Worm (Caenorhabditis elegans): Measurements from ENCODE around the gene B0001.4.
"Not testable (repeated sequence)": the region's sequence is repeated elsewhere in the genome, so short reads cannot be mapped to it uniquely, and the experiment has no call there.

Gene B0001.4

DNA sequence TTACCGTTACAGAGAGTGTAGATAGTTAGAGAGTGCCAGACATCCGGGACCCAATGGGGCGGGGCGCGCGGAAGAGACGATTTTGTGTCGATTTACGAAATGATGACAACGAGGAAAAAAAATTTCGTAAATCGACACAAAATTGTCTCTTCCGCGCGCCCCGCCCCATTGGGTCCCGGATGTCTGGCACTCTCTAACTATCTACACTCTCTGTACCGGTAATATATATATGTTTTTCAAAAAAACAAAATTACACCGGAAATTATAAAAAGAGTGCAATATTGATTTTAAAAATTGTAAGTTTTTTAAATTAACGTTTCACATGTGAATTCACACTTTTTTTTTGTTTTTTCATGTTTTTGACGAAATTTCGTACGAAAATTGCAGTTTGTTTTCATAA is at the start of gene B0001.4:
TSS of gene B0001.4 (minus strand) at position 101 of the 400 bp plus-strand sequence.
- not testable (repeated sequence) for TF ChIP-seq W03F9.2, him-1, dao-5 (tag; optimal IDR thresholded peaks at IDR 0.05)

- not testable (repeated sequence) for TF ChIP-seq him-1, dao-5, W03F9.2 (tag; optimal IDR thresholded peaks at IDR 0.05)
Measured at ce11 chrIV:12178235-12178634, 40.2 kb upstream of the B0001.4 start, which contains the start of gene nlr-1. TSS of gene nlr-1 (minus strand) at chrIV:12178335.

DNA sequence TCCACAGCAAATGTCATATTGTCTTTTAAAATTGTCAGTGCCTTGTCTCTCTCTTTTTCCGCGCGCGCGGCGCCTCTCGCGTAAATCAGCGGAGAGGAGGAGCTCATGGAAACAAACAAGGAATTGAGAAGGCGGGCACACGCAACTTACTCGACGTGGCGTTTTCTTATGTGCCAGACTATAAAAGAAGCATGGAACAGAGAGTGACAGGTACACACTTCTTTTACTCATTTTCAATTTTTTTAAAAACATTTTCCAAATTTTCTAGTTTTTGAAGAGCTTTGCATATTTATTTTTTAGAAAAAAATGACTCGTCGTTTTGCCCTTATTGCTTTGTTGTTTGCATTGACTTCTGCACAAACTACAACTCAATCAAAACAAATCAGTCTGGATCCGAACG is 30.0 kb upstream of the B0001.4 start, which contains the start of gene F20B10.3:
TSS of gene F20B10.3 (plus strand) at position 301 of the 400 bp plus-strand sequence.
- TF ChIP-seq him-1 (tag; optimal IDR thresholded peaks at IDR 0.05) (no peak), W03F9.2 (tag; optimal IDR thresholded peaks at IDR 0.05) (no peak), dao-5 (tag; optimal IDR thresholded peaks at IDR 0.05) (no peak)

ce11 chrIV:12165432-12166078 is 27.6 kb upstream of the B0001.4 start:
- TF ChIP-seq him-1 (tag; optimal IDR thresholded peaks at IDR 0.05) (no peak), W03F9.2 (tag; optimal IDR thresholded peaks at IDR 0.05) (no peak), dao-5 (tag; optimal IDR thresholded peaks at IDR 0.05) (no peak)

- no peak for TF ChIP-seq him-1 (tag; optimal IDR thresholded peaks at IDR 0.05)
Measured at ce11 chrIV:12162732-12163131, 24.7 kb upstream of the B0001.4 start.

ce11 chrIV:12160421-12160820 is 22.4 kb upstream of the B0001.4 start:
- TF ChIP-seq him-1 (tag; optimal IDR thresholded peaks at IDR 0.05) (no peak), dao-5 (tag; optimal IDR thresholded peaks at IDR 0.05) (no peak), W03F9.2 (tag; optimal IDR thresholded peaks at IDR 0.05) (no peak)

DNA sequence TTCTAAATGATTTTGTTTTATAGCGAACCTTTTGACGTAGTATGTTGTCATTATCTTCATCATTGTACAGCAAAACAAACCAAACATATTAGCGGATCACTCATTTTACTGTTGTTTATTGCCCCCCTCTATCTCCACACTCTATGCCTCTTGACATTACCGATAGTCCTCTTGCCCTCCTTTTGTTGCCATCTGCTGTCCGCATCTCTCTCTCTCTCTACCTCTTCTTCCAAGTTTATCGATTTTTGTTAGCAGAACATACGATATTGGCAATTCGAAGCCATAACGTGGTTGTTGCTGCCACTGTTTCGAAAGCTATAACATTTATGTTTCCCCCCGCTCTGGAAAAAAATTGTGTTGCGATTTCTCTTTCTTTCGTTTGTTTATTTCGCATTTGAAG is 19.9 kb upstream of the B0001.4 start:
- TF ChIP-seq him-1 (tag; optimal IDR thresholded peaks at IDR 0.05) (no peak), dao-5 (tag; optimal IDR thresholded peaks at IDR 0.05) (no peak), W03F9.2 (tag; optimal IDR thresholded peaks at IDR 0.05) (no peak)

DNA sequence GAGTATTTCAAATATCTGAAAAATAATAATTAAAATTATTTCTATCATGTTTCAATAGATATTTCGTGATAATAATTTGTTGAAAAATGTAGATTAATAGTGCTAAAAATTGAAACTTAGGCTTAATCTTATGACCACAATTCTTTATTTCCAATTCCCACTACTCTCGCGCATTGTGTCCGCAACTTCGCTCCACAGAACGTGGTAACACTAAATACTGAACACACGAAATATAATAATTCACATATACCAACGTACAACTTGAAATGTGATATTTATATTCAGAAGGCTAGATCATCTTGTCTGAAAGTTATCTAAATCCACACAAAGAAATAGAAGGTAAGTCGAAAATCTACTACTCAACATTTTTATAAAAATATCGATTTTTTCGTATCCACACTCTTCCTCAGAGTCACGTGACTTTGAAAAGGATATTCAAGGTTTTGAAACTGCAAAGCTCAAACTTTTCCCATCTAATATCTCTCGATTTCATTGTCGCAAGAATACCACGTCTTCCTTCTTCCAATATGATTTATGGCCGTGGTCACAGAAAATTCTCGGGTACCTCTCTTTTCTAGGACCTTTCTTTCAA is 18.7 kb upstream of the B0001.4 start, which contains the start of gene eri-12:
TSS of gene eri-12 (plus strand) at position 197 of the 592 bp plus-strand sequence.
- no peak for TF ChIP-seq W03F9.2 (tag; optimal IDR thresholded peaks at IDR 0.05)

- no peak for TF ChIP-seq W03F9.2 (tag; optimal IDR thresholded peaks at IDR 0.05)
- TF ChIP-seq him-1 (tag; optimal IDR thresholded peaks at IDR 0.05): no peak
- no peak for TF ChIP-seq dao-5 (tag; optimal IDR thresholded peaks at IDR 0.05)
Measured at ce11 chrIV:12154195-12154677, 16.2 kb upstream of the B0001.4 start, which contains the start of gene B0001.7. TSS of gene B0001.7 (minus strand) at chrIV:12154245.

- TF ChIP-seq W03F9.2 (tag; optimal IDR thresholded peaks at IDR 0.05): no peak
- TF ChIP-seq him-1 (tag; optimal IDR thresholded peaks at IDR 0.05): no peak
- TF ChIP-seq dao-5 (tag; optimal IDR thresholded peaks at IDR 0.05): no peak
Measured at ce11 chrIV:12150877-12151276, 12.9 kb upstream of the B0001.4 start, which contains the start of gene B0001.2. TSS of gene B0001.2 (minus strand) at chrIV:12150977.

- TF ChIP-seq him-1 (tag; optimal IDR thresholded peaks at IDR 0.05) (no peak), W03F9.2 (tag; optimal IDR thresholded peaks at IDR 0.05) (no peak), dao-5 (tag; optimal IDR thresholded peaks at IDR 0.05) (no peak)
Measured at ce11 chrIV:12149609-12150008, 11.6 kb upstream of the B0001.4 start.

DNA sequence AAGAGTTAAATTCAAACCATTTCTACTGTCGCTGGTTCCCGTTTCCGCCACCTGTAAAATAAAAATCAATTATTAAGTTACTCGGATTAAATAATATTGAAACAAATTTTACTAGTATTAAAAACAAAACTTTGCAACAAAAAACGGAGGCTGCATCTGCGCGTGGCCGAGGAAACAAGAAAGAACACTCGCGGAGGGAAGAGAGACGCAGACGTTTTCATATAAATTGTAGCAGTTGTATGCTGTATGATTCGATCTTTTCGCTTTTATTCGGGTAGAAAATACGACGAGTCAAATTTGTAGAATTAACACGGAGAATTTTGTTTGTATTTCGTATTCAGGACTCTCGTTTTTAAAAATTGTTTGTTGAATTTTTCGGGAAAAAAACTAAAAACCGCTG is 7.7 kb upstream of the B0001.4 start, which contains the start of gene B0001.3:
TSS of gene B0001.3 (minus strand) at position 55 of the 400 bp plus-strand sequence.
- TF ChIP-seq dao-5 (tag; optimal IDR thresholded peaks at IDR 0.05) (no peak), W03F9.2 (tag; optimal IDR thresholded peaks at IDR 0.05) (no peak), him-1 (tag; optimal IDR thresholded peaks at IDR 0.05) (no peak)

- TF ChIP-seq him-1 (tag; optimal IDR thresholded peaks at IDR 0.05) (no peak), dao-5 (tag; optimal IDR thresholded peaks at IDR 0.05) (no peak), W03F9.2 (tag; optimal IDR thresholded peaks at IDR 0.05) (no peak)
Measured at ce11 chrIV:12143231-12143630, 5.2 kb upstream of the B0001.4 start, which contains the start of gene B0001.5. TSS of gene B0001.5 (minus strand) at chrIV:12143331.

DNA sequence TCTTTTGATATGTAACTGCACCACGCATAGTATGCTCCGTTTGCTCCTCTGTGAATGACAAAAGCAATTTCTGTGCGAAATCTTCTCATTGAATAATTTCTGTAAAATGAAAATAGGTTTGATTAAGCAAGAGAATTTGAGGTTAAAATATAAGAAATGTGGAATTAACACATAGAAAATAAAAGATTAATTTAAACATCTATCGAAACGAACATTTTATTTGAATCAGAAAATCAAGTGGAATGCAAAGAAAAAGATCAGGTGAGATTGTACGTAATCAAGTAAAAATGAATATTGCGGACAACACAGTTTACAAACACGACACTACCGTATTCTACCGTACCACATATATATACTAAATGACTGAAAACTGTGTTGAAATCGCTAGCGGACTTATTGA is 3.0 kb upstream of the B0001.4 start, which contains the start of gene B0001.8:
TSS of gene B0001.8 (minus strand) at position 101 of the 400 bp plus-strand sequence.
- TF ChIP-seq W03F9.2 (tag; optimal IDR thresholded peaks at IDR 0.05): no peak
- TF ChIP-seq dao-5 (tag; optimal IDR thresholded peaks at IDR 0.05): no peak
- no peak for TF ChIP-seq him-1 (tag; optimal IDR thresholded peaks at IDR 0.05)
